Worm (Caenorhabditis elegans) whole organism, L2 larva: ENCODE data around the gene F41H10.12.

Experiments used
- R02D3.7 ChIP-seq: fragments of 150-350 bp; optimal IDR thresholded peaks from 2 replicates; lab custom pipeline; 2014; ENCODE audit warnings: missing biosample characterization, missing genetic modification characterization
- ceh-16 ChIP-seq: fragments of 150-350 bp; optimal IDR thresholded peaks from 2 replicates; lab custom pipeline; 2014; ENCODE audit warnings: missing biosample characterization, missing genetic modification characterization
- fos-1 ChIP-seq: fragments of 150-350 bp; optimal IDR thresholded peaks from 2 replicates; lab custom pipeline; 2014; ENCODE audit warnings: missing biosample characterization, missing genetic modification characterization
- nhr-12 ChIP-seq: fragments of 150-350 bp; optimal IDR thresholded peaks from 2 replicates; lab custom pipeline; 2014; ENCODE audit warnings: missing biosample characterization, missing genetic modification characterization
- nhr-237 ChIP-seq: fragments of 150-350 bp; optimal IDR thresholded peaks from 2 replicates; lab custom pipeline; 2014; ENCODE audit warnings: missing biosample characterization, missing genetic modification characterization
- snpc-4 ChIP-seq: fragments of 150-350 bp; optimal IDR thresholded peaks from 2 replicates; lab custom pipeline; 2014; ENCODE audit warnings: missing biosample characterization, missing genetic modification characterization
- unc-62 ChIP-seq: fragments of 150-350 bp; optimal IDR thresholded peaks from 2 replicates; lab custom pipeline; 2014; ENCODE audit warnings: missing biosample characterization, missing genetic modification reagents, missing genetic modification characterization
- ztf-11 ChIP-seq: sonication (generic microtip); optimal IDR thresholded peaks from 2 replicates; lab custom pipeline; 2017; ENCODE audit warnings: missing biosample characterization, missing genetic modification characterization

DNA sequence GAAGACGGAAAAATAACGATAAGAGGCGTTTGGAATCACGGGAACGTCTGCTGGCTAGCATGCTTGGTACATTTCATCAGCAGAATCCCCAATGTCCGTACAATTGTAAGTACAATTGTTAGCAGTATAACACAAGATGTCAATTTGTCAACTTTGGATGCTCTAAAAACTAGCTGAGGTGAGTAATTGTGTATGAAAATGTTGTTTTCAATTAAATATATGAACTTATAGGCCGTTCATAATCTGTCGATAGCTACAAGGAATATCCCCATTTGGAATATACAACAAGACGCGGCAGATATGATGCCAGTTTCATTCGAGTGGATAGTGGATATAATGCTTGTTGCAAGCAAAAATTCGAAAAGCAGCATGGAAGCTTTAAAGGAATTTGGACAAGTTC is at the start of gene F41H10.12:
- no peak for TF ChIP-seq snpc-4 (tag; lab: Kevin White, UChicago)
- TF ChIP-seq unc-62 (GFP tag; lab: Kevin White, UChicago): no peak
- TF ChIP-seq ztf-11 (tag; lab: Kevin White, UChicago): no peak
- TF ChIP-seq fos-1 (tag; lab: Kevin White, UChicago): no peak
- TF ChIP-seq nhr-237 (tag; lab: Kevin White, UChicago): no peak
- TF ChIP-seq nhr-12 (tag; lab: Kevin White, UChicago): no peak
- TF ChIP-seq ceh-16 (tag; lab: Kevin White, UChicago): no peak
- no peak for TF ChIP-seq R02D3.7
